Fruit fly (Drosophila melanogaster): ENCODE measurements around the gene CG14984.

CG14984 gene

DNA sequence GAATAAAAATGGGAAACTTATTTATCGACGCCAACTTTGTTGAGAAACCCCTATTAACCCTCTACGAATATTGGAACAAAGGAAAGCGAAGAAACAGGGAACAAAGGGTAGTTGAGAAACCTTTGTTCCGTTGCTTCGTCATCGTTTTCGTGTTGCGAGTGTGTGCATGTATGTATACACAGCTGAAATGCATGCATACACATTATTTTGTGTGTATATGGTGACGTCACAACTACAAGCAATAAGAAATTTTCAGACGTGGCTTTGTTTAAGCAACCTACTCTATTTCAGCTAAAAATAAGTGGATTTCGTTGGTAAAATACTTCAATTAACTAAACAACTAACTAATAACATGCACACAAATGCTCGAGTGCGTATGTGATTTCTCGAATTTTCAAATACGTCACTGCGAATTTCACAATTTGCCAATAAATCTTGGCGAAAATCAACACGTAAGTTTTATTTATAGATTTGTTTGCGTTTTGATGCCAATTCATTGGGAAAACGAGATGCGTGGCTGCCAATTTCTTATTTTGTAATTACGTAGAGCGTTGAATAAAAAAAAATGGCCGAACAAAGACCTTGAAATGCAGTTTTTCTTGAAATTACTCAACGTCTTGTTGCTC is 50.4 kb downstream of the CG14984 start:
- TF ChIP-seq CG14655 (GFP tag; optimal IDR thresholded peaks at IDR 0.05): no peak
- peak; percentile 14 for TF ChIP-seq CG8301 (tag; optimal IDR thresholded peaks at IDR 0.05)
- peak; percentile 67 for TF ChIP-seq gl (tag; optimal IDR thresholded peaks at IDR 0.05)
- TF ChIP-seq Pif1A (GFP tag; optimal IDR thresholded peaks at IDR 0.05): no peak
- no peak for TF ChIP-seq CG4496 (GFP tag; IDR thresholded peaks at IDR 0.05)
- peak; percentile 5 for TF ChIP-seq CG13204 (GFP tag; optimal IDR thresholded peaks at IDR 0.05)
- TF ChIP-seq CG34367 (tag; optimal IDR thresholded peaks at IDR 0.05): peak; percentile 7
- no peak for TF ChIP-seq Snoo (tag; optimal IDR thresholded peaks at IDR 0.05)
- TF ChIP-seq CG17806 (tag; optimal IDR thresholded peaks at IDR 0.05): no peak

All from whole organism, pupa.